Worm (Caenorhabditis elegans) whole organism, L3 larva: ENCODE data around the gene clc-28.

Experiments used
- ZK546.5 ChIP-seq: sonication (generic microtip); optimal IDR thresholded peaks from 2 replicates; lab custom pipeline; 2017; ENCODE audit warnings: missing biosample characterization, missing genetic modification characterization
- aly-2 ChIP-seq: fragments of 150-350 bp; optimal IDR thresholded peaks from 2 replicates; lab custom pipeline; 2014; ENCODE audit warnings: missing biosample characterization, missing genetic modification characterization
- ama-1 ChIP-seq: fragments of 150-350 bp; optimal IDR thresholded peaks from 2 replicates; lab custom pipeline; 2018
- daf-12 ChIP-seq: fragments of 150-350 bp; optimal IDR thresholded peaks from 2 replicates; lab custom pipeline; 2014; ENCODE audit warnings: missing biosample characterization, missing genetic modification reagents, missing genetic modification characterization
- fos-1 ChIP-seq: fragments of 150-350 bp; optimal IDR thresholded peaks from 2 replicates; lab custom pipeline; 2014; ENCODE audit warnings: missing biosample characterization, missing genetic modification characterization
- lin-15B ChIP-seq: fragments of 150-350 bp; optimal IDR thresholded peaks from 2 replicates; lab custom pipeline; 2014; ENCODE audit warnings: missing biosample characterization, missing genetic modification characterization
- lin-39 ChIP-seq: fragments of 150-350 bp; optimal IDR thresholded peaks from 2 replicates; lab custom pipeline; 2018; ENCODE audit warnings: missing biosample characterization, missing genetic modification reagents, missing genetic modification characterization
- mdl-1 ChIP-seq: fragments of 150-350 bp; optimal IDR thresholded peaks from 2 replicates; lab custom pipeline; 2014; ENCODE audit warnings: missing biosample characterization, missing genetic modification characterization
- nhr-11 ChIP-seq: fragments of 150-350 bp; optimal IDR thresholded peaks from 2 replicates; lab custom pipeline; 2014; ENCODE audit warnings: missing biosample characterization, missing genetic modification characterization
- nhr-12 ChIP-seq: fragments of 150-350 bp; optimal IDR thresholded peaks from 2 replicates; lab custom pipeline; 2014; ENCODE audit warnings: missing biosample characterization, missing genetic modification characterization
- nhr-25 ChIP-seq: sonication (generic microtip); optimal IDR thresholded peaks from 2 replicates; lab custom pipeline; 2017; ENCODE audit warnings: missing biosample characterization, missing genetic modification characterization
- unc-62 ChIP-seq: fragments of 150-350 bp; sonication (generic microtip); optimal IDR thresholded peaks from 4 replicates; lab custom pipeline; 2014; ENCODE audit warnings: missing biosample characterization, missing genetic modification reagents, missing genetic modification characterization
- zag-1 ChIP-seq: fragments of 150-350 bp; optimal IDR thresholded peaks from 2 replicates; lab custom pipeline; 2014; ENCODE audit warnings: missing biosample characterization, missing genetic modification characterization
- ztf-11 ChIP-seq: fragments of 150-350 bp; optimal IDR thresholded peaks from 2 replicates; lab custom pipeline; 2014; ENCODE audit warnings: missing biosample characterization, missing genetic modification characterization

DNA sequence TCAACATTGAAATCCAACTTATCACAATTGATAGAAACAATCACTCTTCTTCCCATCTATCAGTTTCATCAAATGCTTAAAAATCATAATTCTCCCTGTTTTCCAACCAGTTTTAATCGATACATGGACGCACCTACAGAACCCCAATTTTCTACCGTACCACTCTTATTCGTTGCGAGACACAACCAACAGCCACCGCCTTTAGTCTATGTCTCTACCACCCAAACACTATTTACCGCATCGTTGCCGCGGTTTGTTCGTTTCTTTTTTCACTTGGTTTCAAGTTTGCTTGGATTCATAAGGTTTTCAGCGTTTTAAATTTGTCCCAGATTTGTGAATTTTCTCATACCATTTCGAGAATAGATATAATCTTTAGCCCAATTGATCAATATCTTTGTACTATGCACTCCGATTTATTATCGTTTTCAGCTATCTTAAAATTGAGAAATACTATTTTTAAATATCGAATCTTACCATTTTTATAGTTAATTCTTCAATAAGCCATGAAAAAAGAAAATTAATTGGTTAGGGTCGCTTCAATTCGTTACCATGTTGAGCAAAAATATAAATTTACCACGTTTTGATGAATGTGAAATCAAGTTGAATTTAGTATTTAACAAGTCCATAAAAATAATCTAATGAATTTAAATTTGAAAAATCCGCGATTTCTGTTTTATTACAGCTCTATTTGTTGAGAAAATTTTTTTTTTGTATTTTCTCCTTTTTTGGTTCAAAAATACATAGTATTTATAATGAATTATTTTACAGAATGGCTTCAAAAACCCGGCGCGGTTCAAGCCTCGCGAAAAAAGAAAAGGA is 28.8 kb downstream of the clc-28 start, which contains the start of gene F10E9.3:
- no peak for TF ChIP-seq unc-62 (GFP tag; lab: Kevin White, UChicago)
- TF ChIP-seq lin-39 (tag; lab: Kevin White, UChicago), result no peak
- TF ChIP-seq daf-12 (tag; lab: Kevin White, UChicago), result no peak
- TF ChIP-seq zag-1, result no peak
- TF ChIP-seq aly-2 (tag; lab: Kevin White, UChicago), result no peak
- no peak for TF ChIP-seq fos-1 (tag; lab: Kevin White, UChicago)
- TF ChIP-seq ztf-11 (tag; lab: Kevin White, UChicago), result no peak
- TF ChIP-seq nhr-25 (tag; lab: Kevin White, UChicago), result no peak
- no peak for TF ChIP-seq ama-1
- TF ChIP-seq mdl-1 (tag; lab: Kevin White, UChicago), result no peak
- no peak for TF ChIP-seq nhr-12
- no peak for TF ChIP-seq ZK546.5
- no peak for TF ChIP-seq nhr-11 (tag; lab: Kevin White, UChicago)
- TF ChIP-seq lin-15B (tag; lab: Kevin White, UChicago), result peak; percentile 51
